Worm (Caenorhabditis elegans): ENCODE data around the gene rps-27.

ce11 chrV:144794-145193, 40.9 kb upstream of the rps-27 start, which contains the start of gene srh-82:
- TF ChIP-seq unc-62 (GFP tag; optimal IDR thresholded peaks at IDR 0.05): no peak
- TF ChIP-seq nhr-237 (tag; optimal IDR thresholded peaks at IDR 0.05): no peak
- no peak for TF ChIP-seq elt-3 (tag; optimal IDR thresholded peaks at IDR 0.05)
- no peak for TF ChIP-seq ztf-11 (tag; optimal IDR thresholded peaks at IDR 0.05)
- TF ChIP-seq pha-4 (tag; optimal IDR thresholded peaks at IDR 0.05): no peak

Measured in whole organism, mixed stage, embryonic.